Worm (Caenorhabditis elegans) whole organism, L1 larva: ENCODE data around the gene F45D11.11.
"Not testable (repeated sequence)": the region's sequence is repeated elsewhere in the genome, so short reads cannot be mapped to it uniquely, and the experiment has no call there.

Experiments used
- F16B12.6 ChIP-seq: fragments of 150-350 bp; optimal IDR thresholded peaks from 2 replicates; lab custom pipeline; 2014; ENCODE audit warnings: missing biosample characterization, missing genetic modification characterization
- aha-1 ChIP-seq: fragments of 150-350 bp; optimal IDR thresholded peaks from 2 replicates; lab custom pipeline; 2014; ENCODE audit warnings: missing biosample characterization, missing genetic modification characterization
- aly-2 ChIP-seq: fragments of 150-350 bp; optimal IDR thresholded peaks from 2 replicates; lab custom pipeline; 2014; ENCODE audit warnings: missing biosample characterization, missing genetic modification characterization
- ama-1 ChIP-seq: fragments of 150-350 bp; optimal IDR thresholded peaks from 2 replicates; lab custom pipeline; 2014
- ceh-63 ChIP-seq: fragments of 200-800 bp; sonication (Bioruptor generic); optimal IDR thresholded peaks from 2 replicates; lab custom pipeline; 2018; ENCODE audit warnings: mild to moderate bottlenecking, missing genetic modification characterization, missing compliant biosample characterization
- ceh-8 ChIP-seq: fragments of 200-800 bp; sonication (Bioruptor generic); optimal IDR thresholded peaks from 2 replicates; lab custom pipeline; 2018; ENCODE audit warnings: mild to moderate bottlenecking, missing genetic modification characterization, moderate library complexity, missing compliant biosample characterization
- ceh-88 ChIP-seq: fragments of 200-800 bp; sonication (Bioruptor generic); IDR thresholded peaks from 2 replicates; pipeline ENCODE4 v1.3.6; 2022; ENCODE audit warnings: missing genetic modification characterization, missing compliant biosample characterization
- dpl-1 ChIP-seq, 3 experiments: fragments of 150-350 bp in 2 of 3; sonication (generic microtip) in 1 of 3; optimal IDR thresholded peaks; 2 replicates each; lab custom pipeline; 2014 to 2017; ENCODE audit warnings: missing biosample characterization in 3 of 3, missing genetic modification characterization in 3 of 3, missing genetic modification reagents in 3 of 3
- dsc-1 ChIP-seq: sonication (generic microtip); optimal IDR thresholded peaks from 2 replicates; lab custom pipeline; 2016; ENCODE audit warnings: mild to moderate bottlenecking, missing genetic modification characterization, missing compliant biosample characterization
- efl-1 ChIP-seq, 4 experiments: fragments of 150-350 bp; optimal IDR thresholded peaks in 3 of 4; peaks in 1 of 4; 1 replicate in 1 of 4; 2 replicates in 3 of 4; lab custom pipeline; 2014; ENCODE audit warnings: missing biosample characterization in 2 of 4, missing genetic modification characterization in 2 of 4, missing genetic modification reagents in 2 of 4
- egl-13 ChIP-seq: sonication (generic microtip); optimal IDR thresholded peaks from 2 replicates; lab custom pipeline; 2016; ENCODE audit warnings: missing genotype, missing genetic modification reagents, missing genetic modification characterization, missing compliant biosample characterization
- ets-5 ChIP-seq: fragments of 200-800 bp; sonication (Bioruptor generic); IDR thresholded peaks from 2 replicates; pipeline ENCODE4 v1.3.6; 2022; ENCODE audit warnings: missing genetic modification characterization, missing compliant biosample characterization
- isw-1 ChIP-seq: fragments of 200-800 bp; sonication (Bioruptor generic); IDR thresholded peaks from 2 replicates; pipeline ENCODE4 v1.3.6; 2022; ENCODE audit warnings: missing genetic modification characterization, missing compliant biosample characterization
- lin-13 ChIP-seq: fragments of 150-350 bp; optimal IDR thresholded peaks from 2 replicates; lab custom pipeline; 2014; ENCODE audit warnings: missing biosample characterization, missing genetic modification reagents, missing genetic modification characterization
- lin-14 ChIP-seq: fragments of 200-800 bp; sonication (Bioruptor generic); optimal IDR thresholded peaks from 2 replicates; lab custom pipeline; 2018; ENCODE audit warnings: mild to moderate bottlenecking, missing genetic modification characterization, moderate library complexity, missing compliant biosample characterization
- lin-15B ChIP-seq: fragments of 150-350 bp; sonication (generic microtip); optimal IDR thresholded peaks from 3 replicates; lab custom pipeline; 2014; ENCODE audit warnings: missing biosample characterization, missing genetic modification characterization
- lin-35 ChIP-seq, 2 experiments: fragments of 150-350 bp; optimal IDR thresholded peaks; 2 replicates each; lab custom pipeline; 2014; ENCODE audit warnings: missing biosample characterization in 2 of 2, missing genetic modification characterization in 2 of 2, missing genetic modification reagents in 2 of 2
- lin-39 ChIP-seq: fragments of 150-350 bp; optimal IDR thresholded peaks from 2 replicates; lab custom pipeline; 2014; ENCODE audit warnings: missing biosample characterization, missing genetic modification reagents, missing genetic modification characterization
- lsy-2 ChIP-seq, 2 experiments: fragments of 150-350 bp; optimal IDR thresholded peaks; 2 replicates each; lab custom pipeline; 2014; ENCODE audit warnings: missing biosample characterization in 2 of 2, missing genetic modification characterization in 2 of 2
- mdl-1 ChIP-seq, 2 experiments: fragments of 150-350 bp; optimal IDR thresholded peaks; 2 replicates each; lab custom pipeline; 2014 to 2017; ENCODE audit warnings: missing biosample characterization in 2 of 2, missing genetic modification characterization in 2 of 2, inconsistent platforms in 1 of 2
- mef-2 ChIP-seq: fragments of 150-350 bp; optimal IDR thresholded peaks from 2 replicates; lab custom pipeline; 2014; ENCODE audit warnings: missing biosample characterization, missing genetic modification characterization
- mep-1 ChIP-seq: fragments of 150-350 bp; optimal IDR thresholded peaks from 2 replicates; lab custom pipeline; 2014; ENCODE audit warnings: missing biosample characterization, missing genetic modification characterization
- nhr-20 ChIP-seq: sonication (generic microtip); optimal IDR thresholded peaks from 2 replicates; lab custom pipeline; 2016; ENCODE audit warnings: mild to moderate bottlenecking, missing genetic modification characterization, missing compliant biosample characterization
- nhr-28 ChIP-seq: fragments of 150-350 bp; optimal IDR thresholded peaks from 2 replicates; lab custom pipeline; 2014; ENCODE audit warnings: missing biosample characterization, missing genetic modification characterization
- nhr-76 ChIP-seq: sonication (generic microtip); optimal IDR thresholded peaks from 2 replicates; lab custom pipeline; 2017; ENCODE audit warnings: missing biosample characterization, missing genetic modification characterization
- nhr-85 ChIP-seq: sonication (generic microtip); peaks from one replicate; lab custom pipeline; 2016; ENCODE audit warnings: missing genetic modification characterization, inconsistent platforms, missing compliant biosample characterization
- pag-3 ChIP-seq: sonication (generic microtip); optimal IDR thresholded peaks from 2 replicates; lab custom pipeline; 2017; ENCODE audit warnings: missing genetic modification characterization, mild to moderate bottlenecking, missing compliant biosample characterization, antibody characterized with exemption, borderline replicate concordance; ENCODE audit not compliant: insufficient read depth
- pqm-1 ChIP-seq: sonication (generic microtip); optimal IDR thresholded peaks from 3 replicates; lab custom pipeline; 2017; ENCODE audit warnings: missing biosample characterization, missing genetic modification characterization
- sox-4 ChIP-seq: sonication (generic microtip); optimal IDR thresholded peaks from 2 replicates; lab custom pipeline; 2016; ENCODE audit warnings: missing genetic modification characterization, missing compliant biosample characterization
- sptf-1 ChIP-seq: fragments of 150-350 bp; optimal IDR thresholded peaks from 2 replicates; lab custom pipeline; 2014; ENCODE audit warnings: missing biosample characterization, missing genetic modification characterization
- swsn-7 ChIP-seq: sonication (generic microtip); optimal IDR thresholded peaks from 2 replicates; lab custom pipeline; 2016; ENCODE audit warnings: missing genetic modification characterization, missing compliant biosample characterization
- unc-98 ChIP-seq: fragments of 200-800 bp; sonication (Bioruptor generic); IDR thresholded peaks from 2 replicates; pipeline ENCODE4 v1.3.6; 2022; ENCODE audit warnings: missing genetic modification characterization, missing compliant biosample characterization
- ztf-11 ChIP-seq, 2 experiments: sonication (generic microtip); optimal IDR thresholded peaks; 2 replicates each; lab custom pipeline; 2016 to 2017; ENCODE audit warnings: missing genetic modification characterization in 2 of 2, missing biosample characterization in 1 of 2, missing compliant biosample characterization in 1 of 2
- ztf-4 ChIP-seq: fragments of 150-350 bp; optimal IDR thresholded peaks from 2 replicates; lab custom pipeline; 2014; ENCODE audit warnings: missing biosample characterization, missing genetic modification characterization

F45D11.11 gene

DNA sequence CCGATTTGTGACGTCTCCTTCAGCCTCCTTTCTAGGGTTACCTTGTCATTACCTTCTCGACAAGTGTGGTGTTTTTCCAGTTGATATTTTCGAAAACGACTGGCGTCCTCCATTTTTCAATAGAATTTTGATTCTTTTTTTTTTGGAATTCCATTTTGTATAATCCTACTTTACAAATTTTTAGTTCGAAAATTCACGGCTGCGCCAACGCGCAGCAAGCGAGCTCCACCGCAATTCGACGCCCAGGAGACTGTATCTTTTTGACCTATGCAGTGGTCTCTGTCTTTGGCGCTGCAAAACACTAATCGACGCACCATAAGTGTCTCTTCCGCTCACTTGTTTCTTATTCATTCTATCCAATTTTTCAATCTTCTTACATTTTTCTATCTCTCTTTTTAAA is 4.7 kb downstream of the F45D11.11 start, which contains the start of gene fbxc-42 (continued):
- no peak for TF ChIP-seq dpl-1 (GFP tag; optimal IDR thresholded peaks at IDR 0.05; lab: Kevin White, UChicago)
- TF ChIP-seq, all 84 proteins: peak for 0

DNA sequence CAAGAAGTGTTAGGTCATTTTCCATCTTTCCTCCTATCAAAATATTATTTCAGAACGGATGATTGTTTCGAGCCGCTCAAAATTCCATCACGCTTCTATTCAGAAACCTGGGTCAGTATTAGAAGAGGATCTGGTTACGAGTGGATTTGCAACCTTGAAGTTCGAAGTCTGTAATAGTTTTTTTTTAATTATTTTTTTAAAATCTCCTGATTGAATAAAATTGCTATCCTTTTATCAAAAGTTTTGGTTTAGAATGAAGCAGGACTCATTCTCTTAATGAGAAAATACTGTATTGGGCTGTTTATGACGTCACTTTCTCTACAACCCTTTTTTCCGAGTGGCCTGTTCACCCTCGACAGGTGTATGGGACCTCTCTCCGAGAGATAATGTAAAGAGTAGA is 7.6 kb downstream of the F45D11.11 start, which contains the start of gene fbxc-39:
fbxc-39 (plus strand) TSS at position 301 of the 400 bp plus-strand sequence.
- TF ChIP-seq egl-13 (tag; lab: Kevin White, UChicago): no peak
- TF ChIP-seq lin-15B: no peak
- no peak for TF ChIP-seq lin-14 (GFP tag; lab: Kevin White, UChicago)
- no peak for TF ChIP-seq efl-1 (optimal IDR thresholded peaks at IDR 0.05; lab: Kevin White, UChicago)
- TF ChIP-seq efl-1 (GFP tag; optimal IDR thresholded peaks at IDR 0.05 in 1 of 2; lab: Kevin White, UChicago): no peak
- TF ChIP-seq aha-1 (tag; lab: Kevin White, UChicago): no peak
- TF ChIP-seq isw-1: no peak
- no peak for TF ChIP-seq lin-13 (GFP tag; lab: Kevin White, UChicago)
- no peak for TF ChIP-seq lin-35 (GFP tag; optimal IDR thresholded peaks at IDR 0.05; lab: Kevin White, UChicago)
- TF ChIP-seq, all 84 proteins: peak for 0

DNA sequence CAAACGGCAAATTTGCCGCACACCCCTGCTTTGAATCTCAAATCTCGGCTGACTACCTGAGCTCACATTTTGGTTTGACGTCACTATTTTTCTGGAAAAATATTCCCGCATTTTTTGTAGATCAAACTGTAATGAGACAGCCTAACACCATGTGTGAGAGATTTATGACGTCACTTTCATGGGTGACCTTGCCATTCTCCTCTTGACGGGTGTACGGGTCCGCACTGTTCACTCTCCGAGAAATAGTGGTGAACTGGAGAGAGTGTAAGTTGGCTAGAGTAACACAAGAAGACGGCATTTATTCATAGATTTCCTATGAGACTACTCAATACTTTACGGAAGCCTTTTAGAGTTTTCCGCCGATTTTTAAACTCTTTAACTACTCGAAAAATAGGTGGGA is 10.3 kb downstream of the F45D11.11 start, which contains the start of gene fbxc-40:
fbxc-40 (plus strand) TSS at position 301 of the 400 bp plus-strand sequence.
- not testable (repeated sequence) for TF ChIP-seq sptf-1; lsy-2 (tag; optimal IDR thresholded peaks at IDR 0.05; lab: Kevin White, UChicago); sox-4 (tag; lab: Kevin White, UChicago)
- TF ChIP-seq, all 84 proteins: peak for 0; not testable (repeated sequence) for 84

DNA sequence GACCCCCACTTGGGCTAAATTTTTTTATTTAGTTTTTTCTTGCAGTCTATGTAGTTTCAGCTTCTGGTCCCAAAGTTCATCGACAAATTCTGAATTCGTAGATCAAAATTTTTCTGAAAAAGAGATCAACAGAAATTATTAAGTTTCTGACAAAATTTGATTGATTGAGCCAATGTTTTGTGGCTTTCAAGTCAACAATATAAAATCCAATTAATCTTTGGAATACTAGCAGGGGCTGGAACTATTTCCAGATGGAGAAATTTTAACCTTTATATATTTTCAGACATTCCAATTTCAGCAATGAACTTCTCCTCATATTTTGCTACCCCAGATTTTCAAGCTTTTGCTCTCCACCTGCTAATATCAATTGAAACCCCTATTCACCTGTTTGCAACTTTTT is 13.2 kb downstream of the F45D11.11 start, which contains the start of gene srh-274:
srh-274 (plus strand) TSS at position 301 of the 400 bp plus-strand sequence.
- TF ChIP-seq ceh-88 (GFP tag; lab: Robert Waterston, UW) (no peak), nhr-28 (tag; lab: Kevin White, UChicago) (no peak), nhr-76 (tag; lab: Kevin White, UChicago) (no peak), mef-2 (tag; lab: Kevin White, UChicago) (no peak), lin-39 (tag; lab: Kevin White, UChicago) (no peak), efl-1 (optimal IDR thresholded peaks at IDR 0.05; lab: Kevin White, UChicago) (no peak), efl-1 (GFP tag; optimal IDR thresholded peaks at IDR 0.05 in 1 of 2; lab: Kevin White, UChicago) (no peak), ztf-4 (tag; lab: Kevin White, UChicago) (no peak), mdl-1 (tag; optimal IDR thresholded peaks at IDR 0.05; lab: Kevin White, UChicago) (no peak), ets-5 (no peak), aly-2 (no peak), swsn-7 (tag; lab: Kevin White, UChicago) (no peak)

DNA sequence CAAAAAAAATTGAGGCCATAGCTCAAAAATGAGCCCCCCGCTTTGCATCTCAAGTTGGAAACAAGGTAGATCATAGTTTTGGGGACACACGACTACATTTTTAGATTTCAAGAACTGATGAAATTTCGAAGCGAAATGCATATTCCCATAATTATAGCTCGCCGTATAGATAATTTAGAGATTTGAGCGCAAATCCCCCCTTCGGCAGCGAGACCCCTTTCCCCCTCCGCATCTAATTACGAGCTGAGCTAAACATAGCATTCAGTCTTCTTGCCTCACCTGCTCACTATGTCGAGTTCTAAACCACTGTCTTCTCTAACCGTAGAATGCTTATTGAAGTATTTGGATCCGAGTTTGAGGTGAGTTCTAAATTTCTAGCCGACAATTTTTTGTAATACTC is 16.9 kb downstream of the F45D11.11 start, which contains the start of the genes fbxc-17 and fbxc-15:
fbxc-17 (minus strand) TSS at position 101 of the 400 bp plus-strand sequence.
fbxc-15 (plus strand) TSS at position 289 of the 400 bp plus-strand sequence.
- TF ChIP-seq unc-98 (GFP tag; lab: Robert Waterston, UW) (no peak), pqm-1 (tag; lab: Kevin White, UChicago) (no peak), nhr-20 (tag; lab: Kevin White, UChicago) (no peak), ceh-8 (no peak), ztf-11 (tag; optimal IDR thresholded peaks at IDR 0.05; lab: Kevin White, UChicago) (no peak), dsc-1 (tag; lab: Kevin White, UChicago) (no peak), pag-3 (no peak), F16B12.6 (no peak), isw-1 (no peak), egl-13 (tag; lab: Kevin White, UChicago) (no peak), nhr-85 (no peak), mep-1 (no peak)

DNA sequence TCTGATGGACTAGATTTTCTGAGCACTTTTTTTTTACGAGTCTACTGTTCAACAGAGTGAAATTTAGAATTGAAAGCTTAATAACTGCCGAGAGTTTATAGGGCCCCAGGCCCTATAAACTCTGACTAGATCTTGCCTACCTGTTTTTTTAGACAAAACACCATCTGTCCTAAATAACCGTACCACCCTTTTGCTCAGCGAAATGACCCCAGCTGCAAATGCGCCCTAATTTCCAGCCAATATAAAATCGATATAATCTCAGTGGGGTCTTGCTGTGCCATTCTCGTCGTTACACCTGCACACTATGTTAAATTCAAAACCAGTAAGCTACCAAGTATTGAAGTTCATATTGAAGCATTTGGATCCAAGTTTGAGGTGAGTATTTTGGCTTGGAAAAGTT is 22.0 kb downstream of the F45D11.11 start, which contains the start of gene fbxc-14:
fbxc-14 (plus strand) TSS at position 301 of the 400 bp plus-strand sequence.
- TF ChIP-seq ztf-11 (tag; optimal IDR thresholded peaks at IDR 0.05; lab: Kevin White, UChicago) (no peak), ama-1 (lab: Kevin White, UChicago) (no peak), ceh-63 (GFP tag; lab: Kevin White, UChicago) (no peak), sox-4 (tag; lab: Kevin White, UChicago) (no peak), nhr-28 (tag; lab: Kevin White, UChicago) (no peak)
